Fruit fly (Drosophila melanogaster) Kc167 (cell line): Measurements from ENCODE around the gene CG34425.

Experiments
- Myc ChIP-seq: fragments of >200 bp; optimal IDR thresholded peaks from 2 replicates; lab custom pipeline; 2017; ENCODE audit warnings: missing external identifiers
- Sin3A ChIP-seq: fragments of >200 bp; optimal IDR thresholded peaks from 2 replicates; lab custom pipeline; 2018; ENCODE audit warnings: missing external identifiers
- insv ChIP-seq: fragments of >200 bp; optimal IDR thresholded peaks from 3 replicates; lab custom pipeline; 2018; ENCODE audit warnings: missing external identifiers

dm6 chr3R:4542614-4543191 is 36.5 kb upstream of the CG34425 start:
- TF ChIP-seq Sin3A = no peak
- TF ChIP-seq Myc = no peak
- no peak for TF ChIP-seq insv (lab: Kevin White, UChicago)
